Fruit fly (Drosophila melanogaster): Measurements from ENCODE around the gene ens.

The ens gene

DNA sequence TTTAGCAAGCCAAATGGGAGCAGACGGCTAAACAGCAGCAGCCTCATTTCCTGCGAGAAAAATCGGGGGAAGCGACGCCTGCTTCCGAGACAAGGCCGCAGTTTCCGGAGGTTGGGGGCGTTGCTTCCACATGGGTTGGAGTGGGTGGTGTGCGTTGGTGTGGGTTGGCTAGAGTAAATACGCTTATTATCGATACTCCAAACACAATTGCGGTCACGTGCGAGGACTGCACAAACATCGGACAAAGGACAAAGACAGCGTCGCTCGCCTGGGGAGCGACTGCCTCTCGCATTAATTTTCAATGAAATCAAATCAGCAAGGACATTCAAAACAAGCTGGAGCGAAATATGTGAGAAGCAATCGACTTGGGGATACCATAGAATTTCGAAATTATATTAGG lies 53.1 kb downstream of the ens start:
- TF ChIP-seq OdsH (GFP tag; optimal IDR thresholded peaks at IDR 0.05) (no peak), dsf (GFP tag; optimal IDR thresholded peaks at IDR 0.05; ENCODE audit: borderline replicate concordance) (no peak), usp (GFP tag; optimal IDR thresholded peaks at IDR 0.05) (no peak), Abd-B (GFP tag; optimal IDR thresholded peaks at IDR 0.05) (no peak), Jra (GFP tag; optimal IDR thresholded peaks at IDR 0.05) (no peak), Dif (GFP tag; optimal IDR thresholded peaks at IDR 0.05; ENCODE audit: partially characterized antibody) (no peak), HLH106 (tag; optimal IDR thresholded peaks at IDR 0.05) (no peak)

DNA sequence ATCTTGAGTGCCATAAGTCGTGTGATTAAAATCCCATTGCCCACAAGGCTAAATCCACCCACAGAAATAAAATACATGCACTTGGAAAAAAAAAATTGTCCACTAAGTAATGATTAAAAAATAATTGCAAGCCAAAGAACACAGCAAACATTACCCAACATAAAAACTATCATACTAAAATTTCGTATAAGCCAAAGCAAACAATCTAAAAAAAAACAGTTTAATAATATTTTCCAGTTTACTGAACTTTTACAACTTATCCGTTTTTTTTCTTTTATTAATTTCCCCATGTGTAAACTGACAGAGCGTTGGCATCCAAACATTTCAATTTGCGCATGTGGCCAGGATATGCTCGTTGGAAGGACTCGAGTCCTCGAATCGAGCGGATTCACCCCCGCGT lies 54.1 kb downstream of the ens start:
- TF ChIP-seq N (GFP tag; optimal IDR thresholded peaks at IDR 0.05) (no peak), ey (GFP tag; optimal IDR thresholded peaks at IDR 0.05) (no peak), Dif (GFP tag; optimal IDR thresholded peaks at IDR 0.05; ENCODE audit: partially characterized antibody) (no peak), Abd-B (GFP tag; optimal IDR thresholded peaks at IDR 0.05) (no peak), lola (GFP tag; optimal IDR thresholded peaks at IDR 0.05) (no peak), woc (GFP tag; optimal IDR thresholded peaks at IDR 0.05) (no peak), sage (GFP tag; optimal IDR thresholded peaks at IDR 0.05) (no peak), fru (GFP tag; optimal IDR thresholded peaks at IDR 0.05) (no peak), Sp1 (GFP tag; optimal IDR thresholded peaks at IDR 0.05) (no peak), usp (GFP tag; optimal IDR thresholded peaks at IDR 0.05) (no peak), brk (GFP tag; optimal IDR thresholded peaks at IDR 0.05) (no peak), HLH106 (tag; optimal IDR thresholded peaks at IDR 0.05) (no peak), jim (GFP tag; optimal IDR thresholded peaks at IDR 0.05) (no peak), GATAd (GFP tag; optimal IDR thresholded peaks at IDR 0.05) (no peak), pan (optimal IDR thresholded peaks at IDR 0.05) (no peak), tai (GFP tag; optimal IDR thresholded peaks at IDR 0.05) (no peak), Vsx2 (GFP tag; optimal IDR thresholded peaks at IDR 0.05; ENCODE audit: partially characterized antibody) (no peak)

DNA sequence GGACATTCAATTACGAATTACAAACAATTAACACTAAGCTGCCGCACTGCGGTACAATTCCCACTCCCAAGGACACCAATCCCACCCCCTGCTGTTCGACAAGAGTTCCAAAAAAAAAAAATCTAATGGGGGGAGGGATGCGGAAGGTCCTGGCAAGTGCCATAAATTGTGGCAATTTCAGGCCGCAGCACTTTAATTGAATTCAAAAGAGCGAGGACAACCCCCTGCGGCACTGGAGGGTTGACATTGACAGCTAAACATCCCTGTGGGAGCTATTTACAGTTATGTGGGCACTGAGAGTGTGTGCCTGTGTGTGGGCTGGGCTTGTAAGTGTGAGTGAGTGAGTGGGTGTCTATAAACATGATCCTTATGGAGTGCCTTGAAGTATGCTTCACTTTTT lies 57.4 kb downstream of the ens start:
- no peak for TF ChIP-seq Jra (GFP tag; optimal IDR thresholded peaks at IDR 0.05)
- no peak for TF ChIP-seq Mio (GFP tag; optimal IDR thresholded peaks at IDR 0.05)
- TF ChIP-seq rgr (GFP tag; optimal IDR thresholded peaks at IDR 0.05) = no peak
- no peak for TF ChIP-seq tai (GFP tag; optimal IDR thresholded peaks at IDR 0.05)
- no peak for TF ChIP-seq jim (GFP tag; optimal IDR thresholded peaks at IDR 0.05)
- TF ChIP-seq Hnf4 (GFP tag; optimal IDR thresholded peaks at IDR 0.05) = no peak
- TF ChIP-seq CrebA (GFP tag; optimal IDR thresholded peaks at IDR 0.05; ENCODE audit: borderline replicate concordance) = no peak
- TF ChIP-seq brk (GFP tag; optimal IDR thresholded peaks at IDR 0.05) = no peak
- TF ChIP-seq ey (GFP tag; optimal IDR thresholded peaks at IDR 0.05) = no peak
- no peak for TF ChIP-seq Hr78 (GFP tag; optimal IDR thresholded peaks at IDR 0.05)
- TF ChIP-seq dsf (GFP tag; optimal IDR thresholded peaks at IDR 0.05; ENCODE audit: borderline replicate concordance) = no peak
- TF ChIP-seq GATAd (GFP tag; optimal IDR thresholded peaks at IDR 0.05) = no peak
- TF ChIP-seq dmrt93B (GFP tag; optimal IDR thresholded peaks at IDR 0.05) = no peak
- no peak for TF ChIP-seq Dif (GFP tag; optimal IDR thresholded peaks at IDR 0.05; ENCODE audit: partially characterized antibody)
- TF ChIP-seq Hr83 (GFP tag; optimal IDR thresholded peaks at IDR 0.05; ENCODE audit: poor library complexity, severe bottlenecking) = no peak
- TF ChIP-seq Vsx2 (GFP tag; optimal IDR thresholded peaks at IDR 0.05; ENCODE audit: partially characterized antibody) = no peak
- no peak for TF ChIP-seq lola (GFP tag; optimal IDR thresholded peaks at IDR 0.05)
- TF ChIP-seq Sp1 (GFP tag; optimal IDR thresholded peaks at IDR 0.05) = no peak
- TF ChIP-seq h (GFP tag; optimal IDR thresholded peaks at IDR 0.05) = no peak
- no peak for TF ChIP-seq Abd-B (GFP tag; optimal IDR thresholded peaks at IDR 0.05)

DNA sequence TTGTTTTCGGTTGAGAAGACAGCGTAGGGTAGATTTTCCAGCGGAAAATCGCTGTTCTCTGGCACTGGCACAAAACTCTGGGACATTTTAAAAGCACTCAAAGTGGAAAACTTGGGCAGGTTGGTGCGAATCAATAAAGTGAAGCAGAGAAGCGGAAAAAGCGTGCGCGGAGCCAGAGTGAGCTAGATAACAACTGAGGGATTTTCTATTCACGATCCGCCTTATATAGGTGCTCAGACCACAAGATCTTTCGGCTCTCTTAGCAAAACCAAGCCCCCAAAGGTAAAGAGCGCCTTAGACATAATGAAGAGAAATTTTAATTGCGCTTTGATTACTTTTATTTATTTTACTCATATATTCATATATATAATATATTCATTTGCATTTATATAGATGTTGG lies 60.6 kb downstream of the ens start, which contains the start of gene Faa:
Gene Faa (minus strand): TSS at position 200 of the 400 bp plus-strand sequence.
- TF ChIP-seq usp (GFP tag; optimal IDR thresholded peaks at IDR 0.05) = no peak
- TF ChIP-seq Vsx2 (GFP tag; optimal IDR thresholded peaks at IDR 0.05; ENCODE audit: partially characterized antibody) = no peak
- no peak for TF ChIP-seq CG9705 (GFP tag; optimal IDR thresholded peaks at IDR 0.05)
- no peak for TF ChIP-seq HLH106 (tag; optimal IDR thresholded peaks at IDR 0.05)
- no peak for TF ChIP-seq Jra (GFP tag; optimal IDR thresholded peaks at IDR 0.05)
- no peak for TF ChIP-seq pan (optimal IDR thresholded peaks at IDR 0.05)
- TF ChIP-seq dl (GFP tag; optimal IDR thresholded peaks at IDR 0.05; ENCODE audit: insufficient read depth in 1 of 2, partially characterized antibody in 2 of 2) = no peak

All from whole organism, wandering third instar larva.